Worm (Caenorhabditis elegans) whole organism, midembryonic: ENCODE results near the gene C16C10.8.

Experiments used
- T22C8.4 ChIP-seq: fragments of 200-800 bp; sonication (Bioruptor generic); IDR thresholded peaks from 2 replicates; pipeline ENCODE4 v1.3.6; 2022; ENCODE audit warnings: missing genetic modification characterization, missing compliant biosample characterization
- cog-1 ChIP-seq: sonication (generic microtip); optimal IDR thresholded peaks from 2 replicates; lab custom pipeline; 2016; ENCODE audit warnings: missing genetic modification characterization, missing compliant biosample characterization
- flt-1 ChIP-seq: fragments of 200-800 bp; sonication (Bioruptor generic); IDR thresholded peaks from 2 replicates; pipeline ENCODE4 v1.3.6; 2022; ENCODE audit warnings: missing genetic modification characterization, missing compliant biosample characterization
- klf-2 ChIP-seq: fragments of 200-800 bp; sonication (Bioruptor generic); conservative IDR thresholded peaks from 2 replicates; pipeline ENCODE4 v1.3.6; 2022; ENCODE audit warnings: missing genetic modification reagents, missing genetic modification characterization, missing compliant biosample characterization
- med-1 ChIP-seq: sonication (generic microtip); optimal IDR thresholded peaks from 2 replicates; lab custom pipeline; 2017; ENCODE audit warnings: missing genetic modification characterization, mild to moderate bottlenecking, missing compliant biosample characterization, antibody characterized with exemption, missing genetic modification reagents; ENCODE audit not compliant: insufficient read depth
- ref-1 ChIP-seq: fragments of 200-800 bp; sonication (Bioruptor generic); conservative IDR thresholded peaks from 2 replicates; pipeline ENCODE4 v1.3.6; 2022; ENCODE audit warnings: missing genetic modification reagents, missing genetic modification characterization, missing compliant biosample characterization
- tab-1 ChIP-seq: fragments of 200-800 bp; sonication (Bioruptor generic); IDR thresholded peaks from 2 replicates; pipeline ENCODE4 v1.3.6; 2022; ENCODE audit warnings: missing genetic modification characterization, missing compliant biosample characterization
- ztf-23 ChIP-seq: fragments of 200-800 bp; sonication (Bioruptor generic); IDR thresholded peaks from 2 replicates; pipeline ENCODE4 v1.3.6; 2022; ENCODE audit warnings: missing genetic modification reagents, missing genetic modification characterization, missing compliant biosample characterization
- ztf-29 ChIP-seq: fragments of 200-800 bp; sonication (Bioruptor generic); IDR thresholded peaks from 2 replicates; pipeline ENCODE4 v1.3.6; 2022; ENCODE audit warnings: missing genetic modification reagents, missing genetic modification characterization, missing compliant biosample characterization

C16C10.8 gene

DNA sequence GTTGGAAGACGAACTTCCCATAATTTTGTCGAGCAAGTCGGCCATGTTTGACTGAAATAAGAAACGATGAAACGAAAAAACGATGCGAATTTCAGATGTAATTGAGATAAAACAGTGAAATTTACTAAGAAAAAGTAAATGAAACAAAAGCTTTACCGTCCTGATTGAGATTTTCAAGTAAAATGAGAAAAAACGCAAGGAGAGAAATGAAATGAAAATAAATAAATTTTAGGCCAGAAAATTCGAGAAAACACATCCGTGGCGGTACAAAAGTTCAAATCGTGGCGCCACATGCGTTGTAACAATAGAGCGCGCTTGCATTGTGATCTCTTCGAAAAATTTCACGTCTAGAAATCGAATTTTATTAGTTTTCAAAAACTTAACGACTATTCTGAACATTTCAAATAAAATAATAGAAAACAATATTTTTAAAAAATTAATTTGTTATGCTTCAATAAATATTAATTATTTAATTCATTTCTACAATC lies 12.2 kb upstream of the C16C10.8 start, which contains the start of the genes hrde-1 and C16C10.13:
Gene hrde-1, minus strand, starts transcription at position 51 of the 488 bp plus-strand sequence.
Gene C16C10.13, plus strand, starts transcription at position 332 of the 488 bp plus-strand sequence.
- TF ChIP-seq ztf-23 (GFP tag; lab: Robert Waterston, UW) (no peak), ztf-29 (GFP tag; lab: Robert Waterston, UW) (no peak)

DNA sequence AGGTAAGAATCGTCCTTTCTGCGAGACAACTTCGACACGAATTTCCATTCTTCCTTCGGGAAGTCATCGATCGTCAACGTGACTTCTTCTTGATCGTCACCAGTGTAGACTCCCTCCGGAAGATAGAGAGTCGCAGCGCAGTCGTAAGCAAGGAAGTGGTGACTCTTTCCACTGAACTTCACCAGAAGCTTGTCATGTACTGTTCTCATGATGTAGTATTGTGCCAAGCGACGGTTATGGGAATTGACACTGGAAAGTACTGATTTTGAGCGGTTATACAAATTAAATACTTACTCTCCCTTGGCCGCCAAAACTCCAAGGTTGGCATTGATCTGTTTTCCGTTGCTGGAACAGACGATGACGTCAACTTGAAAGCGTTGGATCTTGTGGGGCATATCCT lies 11.5 kb upstream of the C16C10.8 start:
- no peak for TF ChIP-seq flt-1 (GFP tag; lab: Robert Waterston, UW)
- TF ChIP-seq T22C8.4 (GFP tag; lab: Robert Waterston, UW), result no peak
- TF ChIP-seq med-1 (GFP tag; lab: Kevin White, UChicago), result no peak
- TF ChIP-seq ztf-29 (GFP tag; lab: Robert Waterston, UW), result no peak
- TF ChIP-seq klf-2, result no peak

DNA sequence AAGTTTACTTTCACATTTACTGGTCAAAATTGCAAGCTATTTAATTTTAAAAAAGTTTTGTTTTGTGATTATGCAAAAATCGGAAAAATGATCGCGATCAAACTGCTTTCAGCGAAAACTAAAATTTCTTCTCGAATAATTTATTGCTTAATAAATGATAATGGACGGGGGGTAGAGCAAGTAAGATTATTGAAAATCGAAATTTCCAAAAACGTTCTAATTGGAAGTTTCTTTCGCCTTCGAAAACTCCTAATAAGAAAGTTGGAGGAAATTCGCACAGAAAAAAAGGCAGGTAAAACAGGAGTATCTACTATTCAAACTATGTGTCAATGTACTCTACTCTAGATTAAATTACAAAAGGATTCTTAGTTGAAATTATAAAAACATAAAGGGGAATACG lies 8.2 kb upstream of the C16C10.8 start:
- TF ChIP-seq ref-1 (GFP tag; lab: Robert Waterston, UW) (no peak), flt-1 (GFP tag; lab: Robert Waterston, UW) (no peak), T22C8.4 (GFP tag; lab: Robert Waterston, UW) (no peak), tab-1 (GFP tag; lab: Robert Waterston, UW) (no peak), ztf-23 (GFP tag; lab: Robert Waterston, UW) (no peak), klf-2 (no peak), cog-1 (tag; lab: Kevin White, UChicago) (no peak), med-1 (GFP tag; lab: Kevin White, UChicago) (no peak), ztf-29 (GFP tag; lab: Robert Waterston, UW) (no peak)

DNA sequence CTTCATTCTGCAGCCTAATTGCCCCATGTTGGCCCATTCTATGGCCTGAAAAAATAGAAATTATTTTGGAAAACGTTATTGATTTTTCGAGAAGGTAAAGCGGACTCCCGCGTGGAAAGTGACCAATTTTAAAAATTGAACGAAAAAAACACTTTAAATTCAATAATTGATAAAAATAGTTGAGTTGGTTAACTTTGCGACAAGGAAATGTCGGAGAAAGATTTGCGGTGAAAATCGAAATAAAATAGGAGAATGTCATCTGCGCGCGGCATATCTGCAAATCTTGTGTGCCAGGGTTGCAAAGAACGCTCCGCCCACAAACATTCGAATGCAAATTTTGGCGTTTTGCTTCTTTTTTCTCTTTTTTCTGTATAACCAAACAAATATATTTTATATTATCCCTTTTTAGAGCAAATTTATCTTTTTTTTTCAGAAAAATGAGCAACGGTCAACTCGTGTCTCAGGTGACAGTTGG lies 7.0 kb upstream of the C16C10.8 start, which contains the start of the genes rnf-121 and C16C10.4:
Gene rnf-121, minus strand, starts transcription at position 51 of the 475 bp plus-strand sequence.
Gene C16C10.4, plus strand, starts transcription at position 434 of the 475 bp plus-strand sequence.
- peak; percentile 65 for TF ChIP-seq T22C8.4 (GFP tag; lab: Robert Waterston, UW)
- TF ChIP-seq klf-2, result peak; percentile 93
- peak; percentile 86 for TF ChIP-seq ztf-29 (GFP tag; lab: Robert Waterston, UW)
- peak; percentile 98 for TF ChIP-seq med-1 (GFP tag; lab: Kevin White, UChicago)
- peak; percentile 91 for TF ChIP-seq ztf-23 (GFP tag; lab: Robert Waterston, UW)
- peak; percentile 95 for TF ChIP-seq flt-1 (GFP tag; lab: Robert Waterston, UW)
- TF ChIP-seq ref-1 (GFP tag; lab: Robert Waterston, UW), result peak; percentile 69
- TF ChIP-seq cog-1 (tag; lab: Kevin White, UChicago), result peak; percentile 63
- TF ChIP-seq tab-1 (GFP tag; lab: Robert Waterston, UW), result peak; percentile 91

DNA sequence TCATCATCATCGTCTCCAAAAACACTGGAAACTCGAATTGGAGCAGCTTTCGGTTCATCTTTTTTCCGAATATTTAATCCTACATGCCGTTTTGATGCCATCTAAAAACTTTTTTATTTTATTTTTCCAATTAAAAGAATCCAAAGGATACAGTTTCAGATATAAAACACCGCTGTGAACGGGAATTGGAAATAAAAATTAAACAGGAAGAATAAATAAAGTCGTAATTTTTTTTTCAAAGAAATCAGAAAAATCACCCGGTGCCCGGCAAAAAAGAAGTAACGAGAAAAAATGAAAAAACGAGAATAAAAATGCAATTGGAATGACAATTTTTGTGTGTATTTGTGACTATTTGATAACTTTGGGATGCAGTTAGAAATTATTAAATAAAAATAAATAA lies 4.7 kb upstream of the C16C10.8 start, which contains the start of gene ccdc-55:
Gene ccdc-55, minus strand, starts transcription at position 101 of the 400 bp plus-strand sequence.
- TF ChIP-seq T22C8.4 (GFP tag; lab: Robert Waterston, UW), result no peak

DNA sequence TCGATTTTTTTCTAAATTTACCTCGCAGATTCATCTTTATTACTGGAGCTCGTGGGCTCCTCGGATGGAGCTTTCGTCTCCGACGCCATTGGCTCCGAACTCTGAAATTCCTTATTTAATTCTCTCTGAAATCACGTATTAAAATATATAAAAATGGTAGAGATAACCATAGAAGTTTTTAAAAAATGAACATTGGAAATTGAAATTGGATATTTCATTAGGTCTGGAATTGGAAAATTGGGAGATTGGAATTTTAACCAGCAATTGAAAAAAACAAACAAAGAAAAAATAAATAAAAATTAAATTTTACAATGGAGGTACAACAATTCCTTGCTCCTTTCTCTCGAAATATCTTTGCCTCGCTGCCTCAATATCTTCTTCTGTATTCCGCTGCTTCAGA lies 2.8 kb upstream of the C16C10.8 start, which contains the start of gene rnf-5:
Gene rnf-5, minus strand, starts transcription at position 101 of the 400 bp plus-strand sequence.
- TF ChIP-seq cog-1 (tag; lab: Kevin White, UChicago), result no peak

DNA sequence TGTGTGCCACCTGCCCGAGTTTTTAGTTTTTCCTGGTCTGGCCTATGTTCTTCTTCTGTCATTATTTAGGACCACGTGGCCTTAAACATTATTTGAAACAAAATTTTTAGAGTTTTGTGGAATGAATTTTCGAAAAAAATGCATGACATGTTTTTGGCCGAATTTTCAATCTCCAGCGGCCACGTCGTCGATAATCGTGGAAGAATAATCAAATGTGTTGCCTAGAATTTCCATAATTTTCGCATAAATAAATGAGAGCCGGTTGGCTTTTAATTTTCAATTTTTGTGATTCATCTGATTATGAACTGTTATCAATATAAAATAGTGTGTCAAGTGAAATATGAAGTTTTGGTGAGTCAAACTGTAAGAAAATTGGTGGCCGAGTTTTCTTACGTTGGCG lies 3.0 kb downstream of the C16C10.8 start, which contains the start of gene C01G12.16:
Gene C01G12.16, plus strand, starts transcription at position 301 of the 400 bp plus-strand sequence.
- TF ChIP-seq cog-1 (tag; lab: Kevin White, UChicago), result no peak
- no peak for TF ChIP-seq klf-2
- TF ChIP-seq flt-1 (GFP tag; lab: Robert Waterston, UW), result no peak
- TF ChIP-seq ztf-29 (GFP tag; lab: Robert Waterston, UW), result no peak
- TF ChIP-seq ztf-23 (GFP tag; lab: Robert Waterston, UW), result no peak
- TF ChIP-seq med-1 (GFP tag; lab: Kevin White, UChicago), result no peak
- TF ChIP-seq T22C8.4 (GFP tag; lab: Robert Waterston, UW), result no peak
- no peak for TF ChIP-seq ref-1 (GFP tag; lab: Robert Waterston, UW)
- TF ChIP-seq tab-1 (GFP tag; lab: Robert Waterston, UW), result no peak

DNA sequence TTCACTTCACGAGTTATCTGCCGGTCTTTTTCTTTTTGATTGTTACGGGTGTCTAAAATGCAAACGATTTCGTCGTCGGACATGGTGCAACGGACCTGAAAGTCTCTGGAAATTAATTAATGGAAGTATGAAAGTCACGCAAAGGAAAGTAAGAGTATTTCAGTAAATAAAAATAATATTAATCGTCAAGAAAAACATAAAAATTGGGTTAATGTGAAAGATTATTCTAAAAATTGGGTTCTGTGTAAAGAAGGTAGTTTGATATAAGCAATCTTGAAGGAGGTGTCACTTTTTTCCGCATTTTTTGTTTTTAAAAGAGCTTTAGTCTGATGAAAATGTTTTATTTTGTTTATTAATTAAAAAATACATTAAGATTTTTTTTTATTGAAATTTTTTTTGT lies 6.7 kb downstream of the C16C10.8 start, which contains the start of gene C16C10.9:
Gene C16C10.9, minus strand, starts transcription at position 101 of the 400 bp plus-strand sequence.
- TF ChIP-seq ref-1 (GFP tag; lab: Robert Waterston, UW) (no peak), ztf-23 (GFP tag; lab: Robert Waterston, UW) (no peak), cog-1 (tag; lab: Kevin White, UChicago) (no peak), ztf-29 (GFP tag; lab: Robert Waterston, UW) (no peak), med-1 (GFP tag; lab: Kevin White, UChicago) (no peak), tab-1 (GFP tag; lab: Robert Waterston, UW) (no peak), klf-2 (no peak)

DNA sequence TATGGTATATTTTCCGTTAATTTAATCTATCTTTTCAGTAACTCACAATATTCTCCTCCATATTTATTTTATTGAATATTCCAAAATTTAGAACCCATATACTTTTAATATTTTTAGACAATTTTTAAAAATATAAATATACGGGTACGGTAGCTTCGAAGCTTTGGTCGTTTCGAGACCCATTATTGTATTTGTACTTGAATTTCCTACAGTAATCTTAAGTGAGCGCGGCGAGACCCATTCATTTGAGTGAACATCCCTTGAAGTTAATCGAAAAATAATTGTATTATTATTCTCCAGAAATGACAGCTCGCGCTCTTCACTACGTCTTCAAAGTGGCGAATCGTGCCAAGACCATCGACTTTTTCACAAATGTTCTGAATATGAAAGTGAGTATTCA lies 10.7 kb downstream of the C16C10.8 start, which contains the start of gene glod-4:
Gene glod-4, plus strand, starts transcription at position 301 of the 400 bp plus-strand sequence.
- TF ChIP-seq ref-1 (GFP tag; lab: Robert Waterston, UW) (no peak), klf-2 (no peak), cog-1 (tag; lab: Kevin White, UChicago) (no peak), tab-1 (GFP tag; lab: Robert Waterston, UW) (no peak)

DNA sequence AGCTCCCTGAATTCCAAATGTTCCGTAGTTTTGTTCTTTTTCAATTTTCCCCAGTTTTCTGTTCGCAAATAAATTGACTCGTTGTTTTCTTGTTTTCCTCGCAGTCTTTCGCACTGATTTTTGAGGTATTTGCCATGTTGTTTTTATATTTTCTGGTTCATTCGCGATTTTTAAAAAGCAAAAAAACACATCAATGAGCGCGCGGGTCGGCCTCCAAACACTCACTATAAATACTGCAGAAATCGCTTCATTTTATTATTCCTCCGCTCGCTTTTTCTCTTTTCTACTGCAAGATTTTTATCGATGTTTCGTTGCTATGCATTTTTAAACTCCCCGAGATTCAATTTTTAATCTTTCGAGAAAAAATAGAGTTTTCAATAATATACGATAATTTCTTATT lies 11.1 kb downstream of the C16C10.8 start:
- no peak for TF ChIP-seq tab-1 (GFP tag; lab: Robert Waterston, UW)
- no peak for TF ChIP-seq med-1 (GFP tag; lab: Kevin White, UChicago)
- TF ChIP-seq T22C8.4 (GFP tag; lab: Robert Waterston, UW), result no peak
- no peak for TF ChIP-seq ztf-23 (GFP tag; lab: Robert Waterston, UW)
- no peak for TF ChIP-seq cog-1 (tag; lab: Kevin White, UChicago)
- TF ChIP-seq ref-1 (GFP tag; lab: Robert Waterston, UW), result no peak
- TF ChIP-seq ztf-29 (GFP tag; lab: Robert Waterston, UW), result no peak
- TF ChIP-seq flt-1 (GFP tag; lab: Robert Waterston, UW), result no peak
- TF ChIP-seq klf-2, result no peak
